Fruit fly (Drosophila melanogaster) Kc167 (cell line): Measurements from ENCODE around the gene CG33928.

Source experiments
- Myc ChIP-seq: fragments of >200 bp; optimal IDR thresholded peaks from 2 replicates; lab custom pipeline; 2017; ENCODE audit warnings: missing external identifiers
- Sin3A ChIP-seq: fragments of >200 bp; optimal IDR thresholded peaks from 2 replicates; lab custom pipeline; 2018; ENCODE audit warnings: missing external identifiers
- h ChIP-seq: fragments of >200 bp; optimal IDR thresholded peaks from 3 replicates; lab custom pipeline; 2018; ENCODE audit warnings: missing external identifiers
- insv ChIP-seq: fragments of >200 bp; optimal IDR thresholded peaks from 3 replicates; lab custom pipeline; 2018; ENCODE audit warnings: missing external identifiers
- psq ChIP-seq: fragments of >200 bp; optimal IDR thresholded peaks from 2 replicates; lab custom pipeline; 2017; ENCODE audit warnings: missing external identifiers
- ttk ChIP-seq: sonication (Bioruptor generic); optimal IDR thresholded peaks from 2 replicates; lab custom pipeline; 2017; ENCODE audit warnings: missing external identifiers

CG33928 gene

DNA sequence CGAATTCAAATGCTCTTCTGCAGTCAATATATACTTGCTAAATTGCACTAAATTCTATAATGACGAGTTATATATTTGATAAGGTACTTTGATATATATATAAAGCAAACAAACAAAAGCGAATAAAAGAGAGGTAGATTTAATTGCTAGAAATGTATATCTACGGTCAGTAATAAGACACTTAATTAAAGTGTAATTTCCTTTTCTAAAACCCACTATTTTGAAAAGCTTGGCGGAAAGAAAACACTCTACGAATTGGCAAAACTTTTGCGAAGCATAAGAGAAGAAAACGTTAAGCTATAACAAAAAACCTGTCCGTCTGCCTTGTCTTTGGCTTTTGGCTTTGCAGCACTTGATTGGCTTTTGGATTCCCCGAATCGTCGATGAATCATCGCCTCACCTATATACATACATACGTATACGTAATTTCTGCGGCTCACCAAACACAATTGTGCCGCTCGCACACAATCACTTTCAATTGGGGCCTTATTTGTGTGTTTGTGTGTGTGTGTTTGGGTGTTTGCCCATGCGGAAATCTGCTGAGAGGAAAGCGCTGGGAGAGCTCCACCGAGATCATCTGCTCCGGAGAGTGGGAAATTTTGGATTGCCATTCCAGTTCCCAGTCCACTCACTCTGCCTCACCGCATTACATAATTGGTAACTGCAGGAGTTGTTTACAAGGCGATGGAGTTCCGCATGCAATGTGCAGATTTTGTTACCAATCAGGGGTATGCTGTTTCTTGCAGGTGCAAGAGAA, 5.6 kb downstream of the CG33928 start:
- no peak for TF ChIP-seq psq (lab: Kevin White, UChicago)
- TF ChIP-seq Myc: no peak
- no peak for TF ChIP-seq Sin3A (lab: Kevin White, UChicago)
- TF ChIP-seq h (lab: Kevin White, UChicago): no peak
- no peak for TF ChIP-seq ttk
- no peak for TF ChIP-seq insv

DNA sequence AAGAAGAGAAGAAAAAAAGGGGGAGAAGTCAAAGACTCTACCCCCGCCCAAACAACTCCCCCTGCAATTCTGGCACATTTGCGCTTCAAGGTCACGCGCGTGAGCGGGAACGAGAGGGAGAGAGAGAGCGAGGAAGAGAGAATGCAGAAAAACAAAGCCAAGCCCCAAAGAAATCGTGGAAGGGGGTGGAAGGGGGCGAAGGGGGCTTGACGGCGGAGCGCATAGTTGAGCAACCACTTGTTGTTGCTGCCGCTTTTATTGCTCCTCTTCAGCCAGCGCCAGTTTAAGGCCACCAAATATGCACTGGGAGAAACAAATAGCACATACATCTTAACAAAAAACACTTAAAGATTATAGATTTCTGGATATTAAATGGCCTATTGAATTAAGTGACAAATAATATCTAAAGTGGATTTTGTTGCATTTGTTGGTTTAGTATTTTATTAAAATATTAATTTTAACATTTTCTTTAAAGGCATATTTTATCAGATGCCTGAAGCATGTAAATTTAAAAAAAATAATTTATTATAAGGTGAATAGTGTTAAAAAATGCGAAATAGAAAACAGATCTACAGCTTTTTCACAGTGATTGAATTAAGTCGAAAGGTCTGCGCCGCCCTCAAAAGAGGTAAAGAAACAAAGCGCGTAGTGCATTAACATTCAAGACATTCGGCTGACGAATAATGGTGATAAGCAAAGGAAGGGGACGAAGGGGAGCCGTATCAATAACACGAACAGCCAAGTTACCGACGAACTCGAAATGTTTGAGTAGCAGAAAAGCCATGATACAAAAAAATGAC, 6.4 kb downstream of the CG33928 start:
- TF ChIP-seq psq (lab: Kevin White, UChicago): no peak
- no peak for TF ChIP-seq h (lab: Kevin White, UChicago)
- no peak for TF ChIP-seq Myc
- TF ChIP-seq insv: no peak
- no peak for TF ChIP-seq Sin3A (lab: Kevin White, UChicago)
- TF ChIP-seq ttk: no peak

DNA sequence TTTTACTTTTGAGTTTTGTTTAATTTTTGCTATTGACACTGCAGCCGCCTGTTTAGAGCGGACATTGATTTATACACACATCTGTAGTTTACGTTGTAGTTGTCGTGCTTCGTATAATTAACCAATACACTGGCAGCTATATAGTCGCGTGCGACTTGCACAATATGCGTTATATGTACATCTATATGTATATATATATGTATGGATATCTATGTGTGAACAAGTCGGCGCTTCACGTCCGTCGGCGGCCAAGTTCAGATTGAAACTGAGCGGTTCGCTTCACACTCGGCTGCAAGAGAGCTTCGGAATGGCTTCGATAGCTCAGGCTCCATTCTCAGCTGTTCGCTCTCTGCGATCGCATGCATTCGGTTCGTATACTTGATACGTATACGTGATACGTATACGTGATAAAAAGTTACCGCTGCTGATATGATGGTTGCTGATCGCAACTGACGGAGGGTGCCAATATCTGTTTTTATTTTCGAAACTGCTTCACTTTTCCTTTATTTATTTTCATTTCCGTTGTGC, 8.4 kb downstream of the CG33928 start:
- TF ChIP-seq h (lab: Kevin White, UChicago) (no peak), insv (no peak), Sin3A (lab: Kevin White, UChicago) (no peak), Myc (no peak), psq (lab: Kevin White, UChicago) (no peak), ttk (no peak)

DNA sequence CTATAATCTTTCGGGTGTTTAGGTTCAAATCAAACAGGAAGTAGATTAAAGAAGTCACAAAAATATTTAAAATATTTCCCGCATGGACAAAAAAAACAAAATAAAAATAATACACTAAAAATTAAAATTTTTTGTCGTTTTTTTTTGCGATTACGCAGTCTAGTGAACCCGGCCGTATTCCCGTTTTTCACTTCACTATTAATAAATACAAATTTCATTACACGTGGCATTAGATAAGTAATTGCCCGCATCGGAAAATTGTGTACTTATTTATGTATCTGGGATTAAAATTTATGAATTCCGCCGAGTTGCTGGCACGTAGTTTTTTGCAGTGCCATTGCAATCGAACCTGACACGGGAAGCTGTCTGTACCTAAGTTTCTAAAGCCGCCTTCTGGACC, 9.2 kb downstream of the CG33928 start:
- TF ChIP-seq ttk: no peak
- TF ChIP-seq insv: no peak
- TF ChIP-seq Sin3A (lab: Kevin White, UChicago): no peak
- no peak for TF ChIP-seq h (lab: Kevin White, UChicago)
- no peak for TF ChIP-seq psq (lab: Kevin White, UChicago)
- TF ChIP-seq Myc: no peak

DNA sequence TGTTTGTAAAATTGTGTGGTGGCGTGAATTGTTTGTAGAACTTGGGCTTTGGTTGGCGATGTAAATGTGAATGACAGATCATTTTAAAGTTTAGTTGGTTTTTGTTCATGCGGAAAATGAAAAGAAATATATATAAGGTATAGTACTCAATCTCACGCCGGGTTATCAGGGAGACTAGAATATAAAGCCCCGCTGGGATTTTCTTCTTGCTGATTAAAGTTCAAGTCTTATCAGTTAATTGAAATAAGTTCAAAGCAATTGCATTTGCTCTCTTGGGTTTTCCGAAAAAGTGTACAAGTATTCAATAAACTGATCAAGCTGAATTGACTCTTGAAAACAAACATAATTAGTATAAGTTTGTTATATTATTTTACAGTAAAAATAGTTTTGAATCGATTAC, 11.0 kb downstream of the CG33928 start:
- TF ChIP-seq Sin3A (lab: Kevin White, UChicago) (no peak), psq (lab: Kevin White, UChicago) (no peak), ttk (no peak)

DNA sequence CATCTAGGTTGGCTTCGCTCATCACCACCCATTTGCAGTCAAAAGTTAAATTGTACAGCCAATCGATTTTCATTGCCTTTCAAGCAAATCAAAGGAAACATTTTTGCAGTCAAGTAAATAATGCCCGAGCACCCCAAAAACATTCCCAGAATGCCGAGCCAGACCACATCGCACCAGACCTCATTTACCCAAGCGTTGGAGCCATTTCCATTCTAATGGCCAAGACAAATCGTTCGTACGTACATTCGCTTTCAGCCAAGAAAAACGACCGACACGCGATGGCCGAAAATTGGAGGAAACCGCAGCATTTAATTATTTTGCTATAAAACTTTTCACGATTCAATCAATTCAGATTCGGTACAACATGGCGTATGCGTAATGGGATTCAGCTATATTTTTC, 11.4 kb downstream of the CG33928 start:
- no peak for TF ChIP-seq ttk
- no peak for TF ChIP-seq Myc
- TF ChIP-seq h (lab: Kevin White, UChicago): no peak
- TF ChIP-seq Sin3A (lab: Kevin White, UChicago): no peak
- TF ChIP-seq psq (lab: Kevin White, UChicago): no peak
- no peak for TF ChIP-seq insv

DNA sequence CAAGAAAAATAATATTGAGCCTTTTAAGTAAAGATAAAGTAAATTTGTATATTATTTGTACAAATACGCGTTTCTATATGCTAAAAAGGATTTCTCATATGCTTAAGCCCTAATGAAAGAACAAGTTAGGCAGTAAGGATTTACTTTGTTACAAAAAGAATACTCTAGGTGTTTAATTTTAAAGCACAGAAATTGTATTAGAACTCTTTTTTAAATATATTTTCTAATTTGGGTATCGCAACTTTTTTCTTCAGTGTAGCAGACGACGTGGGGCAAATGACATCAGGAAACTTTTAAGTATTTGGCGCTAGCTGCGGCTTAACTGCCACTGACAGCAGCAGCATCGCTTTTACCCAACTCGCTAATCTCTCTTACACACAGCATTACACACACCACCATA, 14.3 kb downstream of the CG33928 start:
- no peak for TF ChIP-seq h (lab: Kevin White, UChicago)
- TF ChIP-seq psq (lab: Kevin White, UChicago): no peak
- TF ChIP-seq ttk: no peak
- TF ChIP-seq Sin3A (lab: Kevin White, UChicago): no peak
- no peak for TF ChIP-seq Myc
- no peak for TF ChIP-seq insv

DNA sequence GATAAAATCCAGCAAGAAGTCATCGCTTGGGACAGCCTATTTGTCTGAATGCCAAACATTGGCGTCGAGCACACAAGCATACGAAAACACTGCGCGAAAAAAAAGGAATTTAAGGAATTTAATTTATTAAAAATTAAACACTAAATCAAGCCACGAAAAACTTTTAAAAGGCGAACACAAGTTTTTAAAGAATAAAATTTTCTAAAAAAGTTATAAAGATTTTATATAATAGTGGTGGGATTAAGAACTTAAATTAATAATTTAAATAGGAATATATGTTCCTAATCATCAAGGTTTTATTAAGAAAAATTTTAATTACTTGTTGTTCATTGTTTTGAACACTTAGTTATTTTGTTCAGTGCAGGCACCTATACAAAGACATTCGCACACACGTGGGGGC, 15.0 kb downstream of the CG33928 start:
- TF ChIP-seq ttk (no peak), psq (lab: Kevin White, UChicago) (no peak), Myc (no peak), Sin3A (lab: Kevin White, UChicago) (no peak), h (lab: Kevin White, UChicago) (no peak), insv (no peak)

DNA sequence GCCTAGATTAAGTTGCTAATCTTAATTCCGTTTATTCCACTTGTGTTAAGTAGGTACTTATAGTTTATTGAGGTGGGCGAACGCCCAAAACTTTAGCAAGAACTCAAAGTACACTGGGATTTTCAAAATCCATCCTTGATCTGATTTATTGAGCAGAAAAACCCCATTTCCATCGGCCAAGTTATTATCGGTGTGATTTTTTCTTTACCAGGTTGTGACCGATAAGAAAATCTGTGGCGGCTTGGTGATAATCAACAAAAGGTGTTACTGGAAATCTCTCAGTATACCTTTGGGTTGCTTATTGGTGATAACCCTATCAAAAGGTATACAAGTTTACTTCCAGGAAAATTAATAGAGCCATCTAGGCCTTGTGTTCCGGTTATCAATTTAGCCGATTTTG, 16.0 kb downstream of the CG33928 start:
- TF ChIP-seq ttk: no peak
- no peak for TF ChIP-seq psq (lab: Kevin White, UChicago)
- TF ChIP-seq Sin3A (lab: Kevin White, UChicago): no peak
- no peak for TF ChIP-seq insv

DNA sequence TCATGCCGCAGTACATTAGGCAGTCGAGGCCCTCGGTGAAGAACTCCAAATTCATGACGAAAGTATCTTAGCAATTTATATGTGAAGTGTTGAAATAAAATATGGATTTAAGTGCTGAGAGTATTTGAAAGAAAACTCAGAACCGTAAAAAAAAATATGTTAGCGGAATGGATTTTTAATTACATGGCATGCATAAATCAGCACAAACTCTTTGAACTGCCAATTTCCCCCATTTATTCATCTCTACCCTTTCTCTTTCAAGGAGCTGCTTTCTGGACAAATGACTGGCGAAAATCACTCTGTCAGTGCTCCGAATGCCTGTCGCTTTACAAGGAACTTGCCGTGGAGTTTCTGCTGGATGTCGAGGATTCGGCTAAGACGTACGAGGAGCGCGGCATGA, 23.9 kb downstream of the CG33928 start, which contains the start of gene Rsph9:
Gene Rsph9 (minus strand): TSS at position 101 of the 400 bp plus-strand sequence.
- no peak for TF ChIP-seq psq (lab: Kevin White, UChicago)
- no peak for TF ChIP-seq ttk
- no peak for TF ChIP-seq Myc
- TF ChIP-seq insv: no peak
- TF ChIP-seq Sin3A (lab: Kevin White, UChicago): no peak

DNA sequence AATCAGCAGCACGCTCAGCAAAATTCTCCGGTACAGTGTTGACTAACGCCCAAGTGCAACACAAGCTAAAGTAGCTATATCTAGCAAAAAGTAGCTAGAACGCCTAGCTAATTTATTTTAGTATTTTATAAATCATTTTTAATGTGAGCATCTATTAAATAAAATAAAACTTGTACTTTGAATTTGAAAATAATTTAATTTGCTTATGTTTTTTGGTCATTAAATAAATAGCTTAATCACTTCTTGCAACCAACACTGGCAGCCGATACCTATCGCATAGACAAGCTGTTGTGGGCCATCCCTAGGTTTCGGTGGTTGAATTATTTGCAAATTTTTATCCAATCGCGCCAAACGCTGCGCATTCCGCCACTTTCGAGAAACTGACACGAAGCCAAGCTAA, 26.0 kb downstream of the CG33928 start, which contains the start of the genes Polr2J and CG15141:
Gene Polr2J (minus strand): TSS at position 49 of the 400 bp plus-strand sequence.
Gene CG15141 (plus strand): TSS at position 284 of the 400 bp plus-strand sequence.
- TF ChIP-seq psq (lab: Kevin White, UChicago) (no peak), ttk (no peak), h (lab: Kevin White, UChicago) (no peak), Sin3A (lab: Kevin White, UChicago) (no peak), insv (no peak), Myc (no peak)

DNA sequence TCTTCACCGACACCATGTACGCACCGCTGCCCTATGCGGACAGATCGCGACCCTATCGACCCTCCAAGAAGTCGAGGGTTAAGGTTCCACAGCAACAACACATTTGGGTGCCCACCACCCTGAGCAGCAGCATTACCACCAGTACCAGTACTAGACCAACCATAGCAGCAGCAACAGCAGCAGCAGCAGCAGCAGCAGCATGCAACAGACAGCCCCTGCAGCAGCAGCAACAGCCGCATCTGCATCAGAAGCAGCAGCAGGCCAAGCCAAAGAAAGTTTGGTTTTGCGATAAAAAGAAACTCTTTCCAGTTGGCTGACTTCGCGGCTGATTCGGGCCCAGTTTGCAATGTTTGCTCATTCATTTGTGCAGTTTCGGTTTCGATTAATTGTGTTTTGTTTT, 33.9 kb downstream of the CG33928 start:
- TF ChIP-seq Sin3A (lab: Kevin White, UChicago) (no peak), psq (lab: Kevin White, UChicago) (no peak), Myc (no peak), insv (no peak)

DNA sequence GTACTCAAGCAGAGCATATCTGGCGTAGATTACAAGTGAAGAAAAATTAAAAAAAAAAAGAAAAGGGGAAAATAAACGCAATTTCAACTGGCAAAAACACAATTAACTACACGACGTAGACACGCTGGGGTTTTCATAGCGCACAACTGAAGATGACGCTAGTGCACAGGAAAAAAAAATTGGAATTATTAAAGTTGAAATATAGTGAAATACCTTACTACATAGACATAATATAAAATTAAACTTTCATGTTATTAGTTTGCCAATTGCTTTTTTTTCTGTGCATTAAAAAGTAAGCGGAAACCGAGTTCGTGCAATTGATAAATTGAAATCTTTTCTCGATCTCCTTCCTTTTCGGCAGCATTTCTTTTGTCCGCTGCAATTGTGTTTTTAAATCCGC, 39.0 kb downstream of the CG33928 start:
- TF ChIP-seq Sin3A (lab: Kevin White, UChicago) (no peak), insv (no peak), Myc (no peak), psq (lab: Kevin White, UChicago) (no peak), h (lab: Kevin White, UChicago) (no peak), ttk (no peak)
